Fruit fly (Drosophila melanogaster) whole organism, prepupa: ENCODE data around the gene CG12620.

Experiments used
- CG11294 ChIP-seq: fragments of 200-800 bp; sonication (Bioruptor generic); IDR thresholded peaks from 2 replicates; pipeline ENCODE4 v1.3.6; 2022; ENCODE audit warnings: missing biosample characterization, missing genetic modification characterization
- CG11762 ChIP-seq: fragments of 200-800 bp; sonication (Bioruptor generic); optimal IDR thresholded peaks from 3 replicates; lab custom pipeline; 2016; ENCODE audit warnings: missing biosample characterization, missing genetic modification characterization; ENCODE audit not compliant: insufficient read depth
- CG1621 ChIP-seq: fragments of 200-800 bp; sonication (Bioruptor generic); optimal IDR thresholded peaks from 3 replicates; lab custom pipeline; 2018; ENCODE audit warnings: missing biosample characterization, mild to moderate bottlenecking, missing genetic modification characterization
- CG4318 ChIP-seq: fragments of 200-800 bp; sonication (Bioruptor generic); optimal IDR thresholded peaks from 3 replicates; lab custom pipeline; 2017; ENCODE audit warnings: missing biosample characterization, mild to moderate bottlenecking, missing genetic modification characterization
- CG6163 ChIP-seq: fragments of 200-800 bp; sonication (Bioruptor generic); IDR thresholded peaks from 3 replicates; pipeline ENCODE4 v1.3.6; 2022; ENCODE audit warnings: missing biosample characterization, missing genetic modification characterization
- CG8119 ChIP-seq: fragments of 200-800 bp; sonication (Bioruptor generic); IDR thresholded peaks from 3 replicates; pipeline ENCODE4 v1.3.6; 2022; ENCODE audit warnings: missing biosample characterization, missing genetic modification characterization
- Met ChIP-seq: fragments of 200-800 bp; sonication (Bioruptor generic); optimal IDR thresholded peaks from 3 replicates; lab custom pipeline; 2016; ENCODE audit warnings: missing biosample characterization, missing genetic modification characterization
- Smox ChIP-seq: fragments of 200-800 bp; sonication (Bioruptor generic); optimal IDR thresholded peaks from 3 replicates; lab custom pipeline; 2016; ENCODE audit warnings: missing biosample characterization, missing genetic modification characterization
- Sox14 ChIP-seq: fragments of 200-800 bp; sonication (Bioruptor generic); optimal IDR thresholded peaks from 3 replicates; lab custom pipeline; 2016; ENCODE audit warnings: missing biosample characterization, missing genetic modification characterization
- net ChIP-seq: fragments of 200-800 bp; sonication (Bioruptor generic); optimal IDR thresholded peaks from 3 replicates; lab custom pipeline; 2016; ENCODE audit warnings: missing biosample characterization, missing genetic modification characterization
- ss ChIP-seq, 2 experiments: fragments of 200-800 bp; sonication (Bioruptor generic); optimal IDR thresholded peaks; 2 replicates in 1 of 2; 3 replicates in 1 of 2; lab custom pipeline; 2017 to 2018; ENCODE audit warnings: mild to moderate bottlenecking in 2 of 2, missing biosample characterization in 2 of 2, missing genetic modification characterization in 2 of 2, moderate library complexity in 1 of 2

dm6 chr2L:17087341-17087740 is at the start of gene CG12620:
- TF ChIP-seq CG4318 (GFP tag; lab: Kevin White, UChicago) (no peak), Smox (GFP tag; lab: Kevin White, UChicago) (no peak), Met (GFP tag; lab: Kevin White, UChicago) (no peak), CG1621 (tag; lab: Kevin White, UChicago) (no peak), ss (GFP tag; optimal IDR thresholded peaks at IDR 0.05; lab: Kevin White, UChicago) (no peak), net (no peak), CG11294 (GFP tag; lab: Robert Waterston, UW) (no peak), CG6163 (no peak), Sox14 (no peak), CG8119 (GFP tag; lab: Robert Waterston, UW) (no peak), CG11762 (GFP tag; lab: Kevin White, UChicago) (no peak)
